Fruit fly (Drosophila melanogaster): ENCODE measurements around the gene Mob2.

Gene Mob2

DNA sequence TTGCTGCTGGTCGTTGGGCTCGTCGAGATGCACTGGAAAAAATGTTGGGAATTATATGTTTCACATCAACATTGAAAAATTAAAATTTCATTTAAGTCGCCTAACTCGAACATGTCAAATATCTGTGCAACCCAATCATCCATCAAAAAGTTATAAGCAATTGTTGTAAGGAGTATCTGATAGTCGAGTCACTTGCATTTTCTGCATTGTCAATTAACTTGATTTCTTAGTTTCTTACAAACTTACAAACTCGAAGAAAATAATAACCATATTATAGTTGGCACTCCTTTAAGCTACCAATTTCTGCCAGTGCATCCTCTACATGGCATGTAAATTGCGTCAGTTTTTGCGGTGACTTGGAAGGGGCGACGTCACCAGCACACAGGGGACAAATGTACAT, 78.9 kb downstream of the Mob2 start (continued):
- no peak for TF ChIP-seq Stat92E (GFP tag; optimal IDR thresholded peaks at IDR 0.05)
- TF ChIP-seq Nf-YA (GFP tag; IDR thresholded peaks at IDR 0.05), result 0 out of 2 replicates have a peak, but pooled peaks have one; percentile 19
- no peak for TF ChIP-seq CG15696 (tag; optimal IDR thresholded peaks at IDR 0.05)
- TF ChIP-seq CG6272 (GFP tag; IDR thresholded peaks at IDR 0.05), result no peak
- TF ChIP-seq CG3838 (GFP tag; optimal IDR thresholded peaks at IDR 0.05), result no peak
- peak; percentile 12 for TF ChIP-seq CG17802 (tag; optimal IDR thresholded peaks at IDR 0.05)
- TF ChIP-seq Sry-δ (GFP tag; optimal IDR thresholded peaks at IDR 0.05), result peak; percentile 10
- no peak for TF ChIP-seq Scr (GFP tag; IDR thresholded peaks at IDR 0.05; ENCODE audit: partially characterized antibody)
- TF ChIP-seq CHES-1-like (GFP tag; optimal IDR thresholded peaks at IDR 0.05), result peak; percentile 28
- TF ChIP-seq abd-A (tag; optimal IDR thresholded peaks at IDR 0.05), result no peak
- TF ChIP-seq esg (GFP tag; conservative IDR thresholded peaks at IDR 0.05), result 0 out of 2 replicates have a peak, but pooled peaks have one; percentile 36
- TF ChIP-seq vnd (GFP tag; IDR thresholded peaks at IDR 0.05; ENCODE audit: partially characterized antibody), result no peak
- no peak for TF ChIP-seq trem (tag; optimal IDR thresholded peaks at IDR 0.05)
- TF ChIP-seq CG12155 (GFP tag; optimal IDR thresholded peaks at IDR 0.05), result peak; percentile 2
- peak; percentile 33; the same call in 1 of the 2 replicates for TF ChIP-seq CG17328 (GFP tag; IDR thresholded peaks at IDR 0.05)
- no peak for TF ChIP-seq insv (GFP tag; optimal IDR thresholded peaks at IDR 0.05)
- no peak for TF ChIP-seq gcm (GFP tag; optimal IDR thresholded peaks at IDR 0.05)
- no peak for TF ChIP-seq gcm2 (GFP tag; optimal IDR thresholded peaks at IDR 0.05)
- no peak for TF ChIP-seq Bgb (GFP tag; IDR thresholded peaks at IDR 0.05; ENCODE audit: partially characterized antibody)
- TF ChIP-seq CG31388 (GFP tag; optimal IDR thresholded peaks at IDR 0.05), result no peak
- TF ChIP-seq CG4404 (GFP tag; IDR thresholded peaks at IDR 0.05), result peak; percentile 39; the same call in 1 of the 2 replicates
- TF ChIP-seq dpn (GFP tag; optimal IDR thresholded peaks at IDR 0.05), result peak in 1 of 2 experiments; percentile 42
- TF ChIP-seq hb (GFP tag; IDR thresholded peaks at IDR 0.05; ENCODE audit: partially characterized antibody), result 0 out of 3 replicates have a peak, but pooled peaks have one; percentile 30
- TF ChIP-seq crc (GFP tag; optimal IDR thresholded peaks at IDR 0.05), result no peak
- TF ChIP-seq CG9437 (GFP tag; optimal IDR thresholded peaks at IDR 0.05), result peak; percentile 38
- peak; percentile 39 for TF ChIP-seq pb (GFP tag; optimal IDR thresholded peaks at IDR 0.05)
- TF ChIP-seq CG1233 (GFP tag; optimal IDR thresholded peaks at IDR 0.05), result peak; percentile 19
- peak; percentile 34 for TF ChIP-seq HLH54F (GFP tag; optimal IDR thresholded peaks at IDR 0.05)
- peak; percentile 42 for TF ChIP-seq CG15269 (tag; optimal IDR thresholded peaks at IDR 0.05)
- peak; percentile 27; the same call in 1 of the 2 replicates for TF ChIP-seq tna (GFP tag; IDR thresholded peaks at IDR 0.05; ENCODE audit: partially characterized antibody)
- TF ChIP-seq ac (GFP tag; optimal IDR thresholded peaks at IDR 0.05), result no peak
- peak; percentile 33 for TF ChIP-seq Side (GFP tag; optimal IDR thresholded peaks at IDR 0.05)
- no peak for TF ChIP-seq CG10147 (GFP tag; optimal IDR thresholded peaks at IDR 0.05)
- no peak for TF ChIP-seq CG17612 (GFP tag; IDR thresholded peaks at IDR 0.05)
- TF ChIP-seq mld (GFP tag; IDR thresholded peaks at IDR 0.05; ENCODE audit: partially characterized antibody), result 0 out of 3 replicates have a peak, but pooled peaks have one; percentile 26
- TF ChIP-seq CG34224 (GFP tag; IDR thresholded peaks at IDR 0.05; ENCODE audit: partially characterized antibody), result no peak
- peak; percentile 44 for TF ChIP-seq unpg (GFP tag; optimal IDR thresholded peaks at IDR 0.05)
- TF ChIP-seq gce (GFP tag; IDR thresholded peaks at IDR 0.05), result 0 out of 3 replicates have a peak, but pooled peaks have one; percentile 10
- TF ChIP-seq Hmr (GFP tag; optimal IDR thresholded peaks at IDR 0.05), result peak; percentile 42
- no peak for TF ChIP-seq luna (GFP tag; optimal IDR thresholded peaks at IDR 0.05)
- no peak for TF ChIP-seq CG4328 (GFP tag; optimal IDR thresholded peaks at IDR 0.05)
- TF ChIP-seq gro (GFP tag; optimal IDR thresholded peaks at IDR 0.05), result peak; percentile 5
- TF ChIP-seq Nf-YB (GFP tag; optimal IDR thresholded peaks at IDR 0.05), result no peak
- TF ChIP-seq grau (tag; optimal IDR thresholded peaks at IDR 0.05), result peak; percentile 54
- TF ChIP-seq Hsf (GFP tag; optimal IDR thresholded peaks at IDR 0.05), result peak; percentile 49
- peak; percentile 21 for TF ChIP-seq maf-S (GFP tag; optimal IDR thresholded peaks at IDR 0.05)
- TF ChIP-seq CG17385 (GFP tag; optimal IDR thresholded peaks at IDR 0.05), result peak; percentile 27
- peak; percentile 37 for TF ChIP-seq CG1529 (GFP tag; optimal IDR thresholded peaks at IDR 0.05)
- no peak for TF ChIP-seq dm (GFP tag; optimal IDR thresholded peaks at IDR 0.05)
- no peak; the same call in 1 of the 2 replicates for TF ChIP-seq stc (GFP tag; IDR thresholded peaks at IDR 0.05)

Data from whole organism, embryonic.